Fruit fly (Drosophila melanogaster) whole organism, prepupa: Measurements from ENCODE around the gene CG4267.

Experiments used
- Blimp-1 ChIP-seq: fragments of 200-800 bp; sonication (Bioruptor generic); optimal IDR thresholded peaks from 3 replicates; lab custom pipeline; 2017; ENCODE audit warnings: missing biosample characterization, missing genetic modification characterization, mild to moderate bottlenecking, moderate library complexity, missing genetic modification reagents
- CG10631 ChIP-seq: fragments of 200-800 bp; sonication (Bioruptor generic); optimal IDR thresholded peaks from 2 replicates; lab custom pipeline; 2016; ENCODE audit warnings: missing biosample characterization, missing genetic modification characterization
- CG10669 ChIP-seq: fragments of 200-800 bp; sonication (Bioruptor generic); optimal IDR thresholded peaks from 3 replicates; lab custom pipeline; 2018; ENCODE audit warnings: missing biosample characterization, mild to moderate bottlenecking, missing genetic modification characterization, moderate library complexity
- CG11294 ChIP-seq: fragments of 200-800 bp; sonication (Bioruptor generic); IDR thresholded peaks from 2 replicates; pipeline ENCODE4 v1.3.6; 2022; ENCODE audit warnings: missing biosample characterization, missing genetic modification characterization
- CG11902 ChIP-seq: fragments of 200-800 bp; sonication (Bioruptor generic); optimal IDR thresholded peaks from 3 replicates; lab custom pipeline; 2016; ENCODE audit warnings: missing biosample characterization, missing genetic modification characterization
- CG15336 ChIP-seq: fragments of 200-800 bp; sonication (Bioruptor generic); IDR thresholded peaks from 2 replicates; pipeline ENCODE4 v1.3.6; 2022; ENCODE audit warnings: missing biosample characterization, missing genetic modification characterization
- CG16779 ChIP-seq: fragments of 200-800 bp; sonication (Bioruptor generic); optimal IDR thresholded peaks from 3 replicates; lab custom pipeline; 2017; ENCODE audit warnings: missing biosample characterization, mild to moderate bottlenecking, missing genetic modification characterization
- CG3032 ChIP-seq: fragments of 200-800 bp; optimal IDR thresholded peaks from 2 replicates; lab custom pipeline; 2019; ENCODE audit warnings: missing biosample characterization, mild to moderate bottlenecking, missing genetic modification characterization, moderate library complexity
- CG32006 ChIP-seq: fragments of 200-800 bp; sonication (Bioruptor generic); optimal IDR thresholded peaks from 3 replicates; lab custom pipeline; 2017; ENCODE audit warnings: missing biosample characterization, mild to moderate bottlenecking, missing genetic modification characterization
- CG34406 ChIP-seq: fragments of 200-800 bp; sonication (Bioruptor generic); optimal IDR thresholded peaks from 3 replicates; lab custom pipeline; 2016; ENCODE audit warnings: missing biosample characterization, missing genetic modification characterization
- CG3919 ChIP-seq: fragments of 200-800 bp; sonication (Bioruptor generic); optimal IDR thresholded peaks from 3 replicates; lab custom pipeline; 2016; ENCODE audit warnings: missing biosample characterization, missing genetic modification characterization
- CG4318 ChIP-seq: fragments of 200-800 bp; sonication (Bioruptor generic); optimal IDR thresholded peaks from 3 replicates; lab custom pipeline; 2017; ENCODE audit warnings: missing biosample characterization, mild to moderate bottlenecking, missing genetic modification characterization
- CG6163 ChIP-seq: fragments of 200-800 bp; sonication (Bioruptor generic); IDR thresholded peaks from 3 replicates; pipeline ENCODE4 v1.3.6; 2022; ENCODE audit warnings: missing biosample characterization, missing genetic modification characterization
- CG6276 ChIP-seq: fragments of 200-800 bp; sonication (Bioruptor generic); optimal IDR thresholded peaks from 2 replicates; lab custom pipeline; 2017; ENCODE audit warnings: missing biosample characterization, mild to moderate bottlenecking, missing genetic modification characterization
- CG6792 ChIP-seq: fragments of 200-800 bp; sonication (Bioruptor generic); optimal IDR thresholded peaks from 3 replicates; lab custom pipeline; 2016; ENCODE audit warnings: missing biosample characterization, missing genetic modification characterization
- CG6808 ChIP-seq: fragments of 200-800 bp; sonication (Bioruptor generic); optimal IDR thresholded peaks from 3 replicates; lab custom pipeline; 2017; ENCODE audit warnings: missing biosample characterization, missing genetic modification characterization, mild to moderate bottlenecking, moderate library complexity, missing genetic modification reagents
- CG6854 ChIP-seq: fragments of 200-800 bp; sonication (Bioruptor generic); optimal IDR thresholded peaks from 2 replicates; lab custom pipeline; 2017; ENCODE audit warnings: missing biosample characterization, mild to moderate bottlenecking, missing genetic modification characterization
- CG7368 ChIP-seq: fragments of 200-800 bp; sonication (Bioruptor generic); optimal IDR thresholded peaks from 3 replicates; lab custom pipeline; 2016; ENCODE audit warnings: missing biosample characterization, missing genetic modification characterization
- CG8119 ChIP-seq: fragments of 200-800 bp; sonication (Bioruptor generic); IDR thresholded peaks from 3 replicates; pipeline ENCODE4 v1.3.6; 2022; ENCODE audit warnings: missing biosample characterization, missing genetic modification characterization
- CG8319 ChIP-seq: fragments of 200-800 bp; sonication (Bioruptor generic); optimal IDR thresholded peaks from 3 replicates; lab custom pipeline; 2016; ENCODE audit warnings: missing biosample characterization, missing genetic modification characterization
- CG8632 ChIP-seq: fragments of 200-800 bp; sonication (Bioruptor generic); optimal IDR thresholded peaks from 3 replicates; lab custom pipeline; 2016; ENCODE audit warnings: missing biosample characterization, missing genetic modification characterization
- CG9139 ChIP-seq: fragments of 200-800 bp; sonication (Bioruptor generic); optimal IDR thresholded peaks from 3 replicates; lab custom pipeline; 2017; ENCODE audit warnings: missing biosample characterization, mild to moderate bottlenecking, missing genetic modification characterization
- Eip75B ChIP-seq: fragments of 200-800 bp; sonication (Bioruptor generic); optimal IDR thresholded peaks from 3 replicates; lab custom pipeline; 2016; ENCODE audit warnings: missing biosample characterization, missing genetic modification characterization
- Eip78C ChIP-seq: fragments of 200-800 bp; sonication (Bioruptor generic); peaks from one replicate; lab custom pipeline; 2016; ENCODE audit warnings: missing biosample characterization, missing genetic modification characterization
- Eip93F ChIP-seq: fragments of 200-800 bp; sonication (Bioruptor generic); optimal IDR thresholded peaks from 2 replicates; lab custom pipeline; 2016; ENCODE audit warnings: missing biosample characterization, mild to moderate bottlenecking, missing genetic modification characterization
- Ets21C ChIP-seq: fragments of 200-800 bp; sonication (Bioruptor generic); optimal IDR thresholded peaks from 3 replicates; lab custom pipeline; 2016; ENCODE audit warnings: missing biosample characterization, missing genetic modification characterization
- Hr38 ChIP-seq: sonication (Bioruptor generic); optimal IDR thresholded peaks from 2 replicates; lab custom pipeline; 2016; ENCODE audit warnings: missing biosample characterization, missing genetic modification characterization
- Hr39 ChIP-seq: fragments of 200-800 bp; sonication (Bioruptor generic); optimal IDR thresholded peaks from 2 replicates; lab custom pipeline; 2016; ENCODE audit warnings: missing biosample characterization, missing genetic modification characterization
- Hr4 ChIP-seq: fragments of 200-800 bp; sonication (Bioruptor generic); optimal IDR thresholded peaks from 3 replicates; lab custom pipeline; 2016; ENCODE audit warnings: missing biosample characterization, missing genetic modification characterization
- Lpt ChIP-seq: fragments of 200-800 bp; sonication (Bioruptor generic); optimal IDR thresholded peaks from 3 replicates; lab custom pipeline; 2016; ENCODE audit warnings: missing biosample characterization, missing genetic modification characterization
- Met ChIP-seq: fragments of 200-800 bp; sonication (Bioruptor generic); optimal IDR thresholded peaks from 3 replicates; lab custom pipeline; 2016; ENCODE audit warnings: missing biosample characterization, missing genetic modification characterization
- OdsH ChIP-seq: fragments of 200-800 bp; sonication (Bioruptor generic); optimal IDR thresholded peaks from 3 replicates; lab custom pipeline; 2016; ENCODE audit warnings: missing biosample characterization, missing genetic modification characterization
- Smox ChIP-seq: fragments of 200-800 bp; sonication (Bioruptor generic); optimal IDR thresholded peaks from 3 replicates; lab custom pipeline; 2016; ENCODE audit warnings: missing biosample characterization, missing genetic modification characterization
- Sox102F ChIP-seq: fragments of 200-800 bp; sonication (Bioruptor generic); optimal IDR thresholded peaks from 2 replicates; lab custom pipeline; 2016; ENCODE audit warnings: missing biosample characterization, mild to moderate bottlenecking, missing genetic modification characterization
- Sox14 ChIP-seq: fragments of 200-800 bp; sonication (Bioruptor generic); optimal IDR thresholded peaks from 3 replicates; lab custom pipeline; 2016; ENCODE audit warnings: missing biosample characterization, missing genetic modification characterization
- achi ChIP-seq: fragments of 200-800 bp; sonication (Bioruptor generic); optimal IDR thresholded peaks from 3 replicates; lab custom pipeline; 2016; ENCODE audit warnings: missing biosample characterization, missing genetic modification characterization
- acj6 ChIP-seq: fragments of 200-800 bp; sonication (Bioruptor generic); optimal IDR thresholded peaks from 3 replicates; lab custom pipeline; 2016; ENCODE audit warnings: missing biosample characterization, missing genetic modification characterization
- cyc ChIP-seq: fragments of 200-800 bp; sonication (Bioruptor generic); optimal IDR thresholded peaks from 3 replicates; lab custom pipeline; 2016; ENCODE audit warnings: missing biosample characterization, missing genetic modification characterization
- dsx ChIP-seq: fragments of 200-800 bp; optimal IDR thresholded peaks from 3 replicates; lab custom pipeline; 2019; ENCODE audit warnings: missing biosample characterization, mild to moderate bottlenecking, missing genetic modification characterization, moderate library complexity; ENCODE audit not compliant: poor library complexity, severe bottlenecking
- eg ChIP-seq: fragments of 200-800 bp; sonication (Bioruptor generic); IDR thresholded peaks from 3 replicates; pipeline ENCODE4 v1.3.6; 2022; ENCODE audit warnings: missing biosample characterization, missing genetic modification characterization
- esn ChIP-seq: fragments of 200-800 bp; sonication (Bioruptor generic); optimal IDR thresholded peaks from 2 replicates; lab custom pipeline; 2016; ENCODE audit warnings: missing biosample characterization, mild to moderate bottlenecking, missing genetic modification characterization, moderate library complexity
- fd59A ChIP-seq: fragments of 200-800 bp; sonication (Bioruptor generic); optimal IDR thresholded peaks from 2 replicates; lab custom pipeline; 2017; ENCODE audit warnings: missing biosample characterization, mild to moderate bottlenecking, missing genetic modification characterization, missing genetic modification reagents
- fd85E ChIP-seq: fragments of 200-800 bp; sonication (Bioruptor generic); optimal IDR thresholded peaks from 3 replicates; lab custom pipeline; 2016; ENCODE audit warnings: missing biosample characterization, missing genetic modification characterization
- fkh ChIP-seq: fragments of 200-800 bp; sonication (Bioruptor generic); optimal IDR thresholded peaks from 3 replicates; lab custom pipeline; 2017; ENCODE audit warnings: missing biosample characterization, mild to moderate bottlenecking, missing genetic modification characterization, moderate library complexity
- net ChIP-seq: fragments of 200-800 bp; sonication (Bioruptor generic); optimal IDR thresholded peaks from 3 replicates; lab custom pipeline; 2016; ENCODE audit warnings: missing biosample characterization, missing genetic modification characterization
- pdm3 ChIP-seq: fragments of 200-800 bp; sonication (Bioruptor generic); optimal IDR thresholded peaks from 3 replicates; lab custom pipeline; 2016; ENCODE audit warnings: missing biosample characterization, missing genetic modification characterization
- salr ChIP-seq, 2 experiments: fragments of 200-800 bp; sonication (Bioruptor generic); optimal IDR thresholded peaks; 3 replicates each; lab custom pipeline; 2016 to 2018; ENCODE audit warnings: missing biosample characterization in 2 of 2, missing genetic modification characterization in 2 of 2, mild to moderate bottlenecking in 1 of 2
- spab ChIP-seq: fragments of 200-800 bp; sonication (Bioruptor generic); optimal IDR thresholded peaks from 2 replicates; lab custom pipeline; 2017; ENCODE audit warnings: missing biosample characterization, mild to moderate bottlenecking, missing genetic modification characterization, missing genetic modification reagents
- ss ChIP-seq, 2 experiments: fragments of 200-800 bp; sonication (Bioruptor generic); optimal IDR thresholded peaks; 2 replicates in 1 of 2; 3 replicates in 1 of 2; lab custom pipeline; 2017 to 2018; ENCODE audit warnings: mild to moderate bottlenecking in 2 of 2, missing biosample characterization in 2 of 2, missing genetic modification characterization in 2 of 2, moderate library complexity in 1 of 2
- svp ChIP-seq: fragments of 200-800 bp; sonication (Bioruptor generic); peaks from one replicate; lab custom pipeline; 2016; ENCODE audit warnings: missing biosample characterization, missing genetic modification characterization
- topi ChIP-seq: fragments of 200-800 bp; sonication (Bioruptor generic); optimal IDR thresholded peaks from 3 replicates; lab custom pipeline; 2016; ENCODE audit warnings: missing biosample characterization, missing genetic modification characterization
- vri ChIP-seq: fragments of 200-800 bp; sonication (Bioruptor generic); optimal IDR thresholded peaks from 3 replicates; lab custom pipeline; 2016; ENCODE audit warnings: missing biosample characterization, mild to moderate bottlenecking, missing genetic modification characterization

Gene CG4267

dm6 chr2L:2201107-2201561, 41.0 kb upstream of the CG4267 start:
- TF ChIP-seq net (GFP tag; lab: Kevin White, UChicago) (peak; percentile 91), acj6 (peak; percentile 91), CG3032 (peak; percentile 85), CG8632 (GFP tag; lab: Kevin White, UChicago) (peak; percentile 79), Eip75B (GFP tag; lab: Kevin White, UChicago) (peak; percentile 89), cyc (GFP tag; lab: Kevin White, UChicago) (peak; percentile 80), achi (GFP tag; lab: Kevin White, UChicago) (peak; percentile 90), fkh (GFP tag; lab: Kevin White, UChicago) (peak; percentile 90), svp (GFP tag; lab: Kevin White, UChicago) (peak; percentile 93), CG3919 (GFP tag; lab: Kevin White, UChicago) (peak; percentile 92), fd59A (GFP tag; lab: Kevin White, UChicago) (peak; percentile 90), CG9139 (GFP tag; lab: Kevin White, UChicago) (peak; percentile 65), CG11902 (peak; percentile 69), CG16779 (peak; percentile 91), CG6854 (GFP tag; lab: Kevin White, UChicago) (no peak), Met (GFP tag; lab: Kevin White, UChicago) (peak; percentile 83), OdsH (GFP tag; lab: Kevin White, UChicago) (peak; percentile 94), Hr39 (GFP tag; lab: Kevin White, UChicago) (peak; percentile 81), CG8119 (peak; percentile 93), CG11294 (GFP tag; lab: Robert Waterston, UW) (peak; percentile 86), dsx (GFP tag; lab: Kevin White, UChicago) (peak; percentile 83), CG34406 (GFP tag; lab: Kevin White, UChicago) (peak; percentile 83), CG6808 (GFP tag; lab: Kevin White, UChicago) (peak; percentile 87), eg (GFP tag; lab: Robert Waterston, UW) (peak; percentile 91), CG6163 (GFP tag; lab: Robert Waterston, UW) (peak; percentile 90), CG32006 (peak; percentile 99), Sox14 (GFP tag; lab: Kevin White, UChicago) (peak; percentile 93), CG4318 (peak; percentile 96), CG10631 (peak; percentile 94), Blimp-1 (peak; percentile 36), Lpt (GFP tag; lab: Kevin White, UChicago) (peak; percentile 78), CG7368 (peak; percentile 72), Hr38 (no peak), fd85E (GFP tag; lab: Kevin White, UChicago) (peak; percentile 48), CG8319 (GFP tag; lab: Kevin White, UChicago) (peak; percentile 66), topi (GFP tag; lab: Kevin White, UChicago) (peak; percentile 87), Smox (GFP tag; lab: Kevin White, UChicago) (peak; percentile 80), salr (GFP tag; optimal IDR thresholded peaks at IDR 0.05; lab: Kevin White, UChicago) (peak; percentile 75 to 99), Sox102F (GFP tag; lab: Kevin White, UChicago) (peak; percentile 72), vri (peak; percentile 63), CG6276 (peak; percentile 97), CG15336 (peak; percentile 93), ss (GFP tag; optimal IDR thresholded peaks at IDR 0.05; lab: Kevin White, UChicago) (peak; percentile 67 to 76), CG6792 (GFP tag; lab: Kevin White, UChicago) (peak; percentile 82), Hr4 (GFP tag; lab: Kevin White, UChicago) (peak; percentile 96), spab (peak; percentile 89), pdm3 (GFP tag; lab: Kevin White, UChicago) (peak; percentile 89), esn (peak; percentile 86), Eip78C (GFP tag; lab: Kevin White, UChicago) (peak; percentile 96), Ets21C (GFP tag; lab: Kevin White, UChicago) (peak; percentile 75), Eip93F (no peak), CG10669 (GFP tag; lab: Kevin White, UChicago) (peak; percentile 85)
